Fruit fly (Drosophila melanogaster): ENCODE measurements around the gene CG42588.

DNA sequence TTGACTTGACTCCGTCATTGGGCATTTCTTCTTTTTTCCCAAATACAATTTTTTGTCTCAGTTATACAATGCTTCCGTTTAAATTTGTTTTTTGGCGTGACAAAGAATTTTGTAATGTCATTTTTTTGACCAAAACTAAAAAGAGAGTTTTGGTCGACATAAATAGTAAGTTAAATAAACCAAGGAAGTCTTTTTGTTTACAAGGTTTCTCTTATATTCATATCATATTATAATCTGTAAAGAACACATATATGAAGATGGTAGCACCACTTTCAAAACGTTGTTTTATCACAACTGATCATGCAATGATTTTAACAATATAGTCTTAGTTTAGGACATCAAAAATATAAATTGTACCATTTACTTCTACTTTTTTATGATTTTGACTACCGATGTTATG, 33.1 kb upstream of the CG42588 start, which contains the start of the genes CG10969 and CG17666:
- no peak for TF ChIP-seq CG13123 (GFP tag; optimal IDR thresholded peaks at IDR 0.05)
- TF ChIP-seq ATbp (GFP tag; optimal IDR thresholded peaks at IDR 0.05): no peak
- TF ChIP-seq Sin3A (optimal IDR thresholded peaks at IDR 0.05): no peak
- no peak for TF ChIP-seq CG10366 (GFP tag; IDR thresholded peaks at IDR 0.05)
